Fruit fly (Drosophila melanogaster) whole organism, adult: ENCODE measurements around the gene rpk.

Source experiments
- CG1620 ChIP-seq: fragments of 200-800 bp; sonication (Bioruptor generic); optimal IDR thresholded peaks from 2 replicates; lab custom pipeline; 2016; ENCODE audit warnings: missing biosample characterization, missing genetic modification characterization
- CG33017 ChIP-seq: fragments of 200-800 bp; sonication (Bioruptor generic); optimal IDR thresholded peaks from 2 replicates; lab custom pipeline; 2018; ENCODE audit warnings: missing biosample characterization, mild to moderate bottlenecking, missing genetic modification characterization, moderate library complexity
- CG7101 ChIP-seq: fragments of 200-800 bp; sonication (Bioruptor generic); optimal IDR thresholded peaks from 2 replicates; lab custom pipeline; 2018; ENCODE audit warnings: missing biosample characterization, mild to moderate bottlenecking, missing genetic modification characterization, moderate library complexity
- Hr96 ChIP-seq: fragments of 200-800 bp; sonication (Bioruptor generic); optimal IDR thresholded peaks from 2 replicates; lab custom pipeline; 2016; ENCODE audit warnings: missing biosample characterization, missing genetic modification characterization
- Mnt ChIP-seq: fragments of 200-800 bp; sonication (Bioruptor generic); optimal IDR thresholded peaks from 2 replicates; lab custom pipeline; 2016; ENCODE audit warnings: missing biosample characterization, mild to moderate bottlenecking, missing genetic modification characterization
- bab1 ChIP-seq: fragments of 200-800 bp; sonication (Bioruptor generic); optimal IDR thresholded peaks from 3 replicates; lab custom pipeline; 2019; ENCODE audit warnings: missing biosample characterization, mild to moderate bottlenecking, missing genetic modification characterization, moderate library complexity
- kay ChIP-seq: fragments of 200-800 bp; sonication (Bioruptor generic); peaks from one replicate; lab custom pipeline; 2016; ENCODE audit warnings: missing biosample characterization, missing genetic modification characterization, borderline replicate concordance
- ovo ChIP-seq: fragments of 200-800 bp; sonication (Bioruptor generic); optimal IDR thresholded peaks from 2 replicates; lab custom pipeline; 2016; ENCODE audit warnings: missing biosample characterization, missing genetic modification characterization
- toe ChIP-seq: fragments of 200-800 bp; sonication (Bioruptor generic); optimal IDR thresholded peaks from 2 replicates; lab custom pipeline; 2016; ENCODE audit warnings: missing biosample characterization, missing genetic modification characterization

dm6 chr3R:4687207-4687606 is 41.4 kb downstream of the rpk start:
- TF ChIP-seq bab1 (GFP tag; lab: Kevin White, UChicago) = no peak
- no peak for TF ChIP-seq ovo (GFP tag; lab: Kevin White, UChicago)
- TF ChIP-seq CG1620 (GFP tag; lab: Kevin White, UChicago) = no peak
- no peak for TF ChIP-seq Hr96 (GFP tag; lab: Kevin White, UChicago)
- no peak for TF ChIP-seq toe
- TF ChIP-seq CG7101 (tag; lab: Kevin White, UChicago) = no peak
- no peak for TF ChIP-seq CG33017 (tag; lab: Kevin White, UChicago)
- TF ChIP-seq kay (GFP tag; lab: Kevin White, UChicago) = no peak
- no peak for TF ChIP-seq Mnt
